Fruit fly (Drosophila melanogaster): Measurements from ENCODE around the gene CG14445.

CG14445 gene

dm6 chrX:6260900-6261299, 23.8 kb downstream of the CG14445 start, which contains the start of gene Josd (continued):
- TF ChIP-seq CG3407 (GFP tag; optimal IDR thresholded peaks at IDR 0.05): no peak
- TF ChIP-seq Gug (GFP tag; IDR thresholded peaks at IDR 0.05): no peak
- TF ChIP-seq chm (GFP tag; IDR thresholded peaks at IDR 0.05): no peak
- TF ChIP-seq CG15073 (GFP tag; optimal IDR thresholded peaks at IDR 0.05): no peak
- TF ChIP-seq klu (GFP tag; IDR thresholded peaks at IDR 0.05): no peak
- no peak for TF ChIP-seq Eip74EF (GFP tag; optimal IDR thresholded peaks at IDR 0.05)
- TF ChIP-seq org-1 (GFP tag; optimal IDR thresholded peaks at IDR 0.05): no peak
- TF ChIP-seq Sry-β (GFP tag; optimal IDR thresholded peaks at IDR 0.05): no peak
- no peak for TF ChIP-seq CG3065 (GFP tag; optimal IDR thresholded peaks at IDR 0.05)
- TF ChIP-seq CG8359 (GFP tag; optimal IDR thresholded peaks at IDR 0.05; ENCODE audit: borderline replicate concordance): no peak
- TF ChIP-seq lmd (GFP tag; IDR thresholded peaks at IDR 0.05): no peak
- no peak for TF ChIP-seq CTCF (GFP tag; optimal IDR thresholded peaks at IDR 0.05)
- TF ChIP-seq tio (GFP tag; optimal IDR thresholded peaks at IDR 0.05): no peak
- TF ChIP-seq Kr (GFP tag; optimal IDR thresholded peaks at IDR 0.05): no peak
- no peak for TF ChIP-seq Chrac-16 (GFP tag; optimal IDR thresholded peaks at IDR 0.05)
- no peak for TF ChIP-seq Deaf1 (tag; optimal IDR thresholded peaks at IDR 0.05)
- TF ChIP-seq pnt (GFP tag; optimal IDR thresholded peaks at IDR 0.05): no peak
- no peak for TF ChIP-seq CG11093 (GFP tag; IDR thresholded peaks at IDR 0.05)
- no peak for TF ChIP-seq gce (GFP tag; IDR thresholded peaks at IDR 0.05)
- TF ChIP-seq mam (GFP tag; optimal IDR thresholded peaks at IDR 0.05): peak; percentile 23
- no peak for TF ChIP-seq CG10565 (GFP tag; optimal IDR thresholded peaks at IDR 0.05)
- TF ChIP-seq bowl (GFP tag; IDR thresholded peaks at IDR 0.05): no peak
- no peak for TF ChIP-seq gsb-n (tag; optimal IDR thresholded peaks at IDR 0.05)
- no peak for TF ChIP-seq CG4328 (GFP tag; optimal IDR thresholded peaks at IDR 0.05)
- no peak for TF ChIP-seq trh (GFP tag; optimal IDR thresholded peaks at IDR 0.05)
- TF ChIP-seq Ets65A (GFP tag): no peak
- TF ChIP-seq kah (GFP tag; optimal IDR thresholded peaks at IDR 0.05): no peak
- no peak for TF ChIP-seq br (optimal IDR thresholded peaks at IDR 0.05)
- TF ChIP-seq mld (GFP tag; IDR thresholded peaks at IDR 0.05; ENCODE audit: partially characterized antibody): peak; percentile 67; the same call in 1 of the 3 replicates
- no peak for TF ChIP-seq pum (GFP tag; optimal IDR thresholded peaks at IDR 0.05)
- TF ChIP-seq tup (GFP tag; optimal IDR thresholded peaks at IDR 0.05): no peak
- TF ChIP-seq CG12219 (GFP tag; optimal IDR thresholded peaks at IDR 0.05): no peak
- TF ChIP-seq CG1602 (GFP tag; optimal IDR thresholded peaks at IDR 0.05): no peak
- TF ChIP-seq az2 (GFP tag; optimal IDR thresholded peaks at IDR 0.05): no peak
- no peak for TF ChIP-seq C15 (GFP tag; IDR thresholded peaks at IDR 0.05)
- TF ChIP-seq TFAM (GFP tag; optimal IDR thresholded peaks at IDR 0.05): no peak
- no peak for TF ChIP-seq CG15696 (tag; optimal IDR thresholded peaks at IDR 0.05)
- TF ChIP-seq Doc3 (GFP tag; IDR thresholded peaks at IDR 0.05; ENCODE audit: partially characterized antibody): peak; percentile 77
- TF ChIP-seq CG18764 (GFP tag; optimal IDR thresholded peaks at IDR 0.05): no peak
- TF ChIP-seq CG6175 (GFP tag; IDR thresholded peaks at IDR 0.05): no peak
- TF ChIP-seq CG6765 (GFP tag; optimal IDR thresholded peaks at IDR 0.05): no peak
- no peak for TF ChIP-seq HmgZ (tag; optimal IDR thresholded peaks at IDR 0.05)
- TF ChIP-seq CG16863 (GFP tag; optimal IDR thresholded peaks at IDR 0.05): no peak
- TF ChIP-seq CG9437 (GFP tag; optimal IDR thresholded peaks at IDR 0.05): no peak
- no peak for TF ChIP-seq pan (optimal IDR thresholded peaks at IDR 0.05)
- TF ChIP-seq pan (GFP tag; optimal IDR thresholded peaks at IDR 0.05 in 1 of 2, IDR thresholded peaks at IDR 0.05 in 1 of 2): no peak
- TF ChIP-seq CG33557 (GFP tag; optimal IDR thresholded peaks at IDR 0.05): no peak
- no peak for TF ChIP-seq lov (optimal IDR thresholded peaks at IDR 0.05)
- no peak for TF ChIP-seq lov (GFP tag; IDR thresholded peaks at IDR 0.05)
- no peak for TF ChIP-seq pho (GFP tag; optimal IDR thresholded peaks at IDR 0.05)
- no peak for TF ChIP-seq ttk (GFP tag; IDR thresholded peaks at IDR 0.05)
- no peak for TF ChIP-seq CG1792 (GFP tag; optimal IDR thresholded peaks at IDR 0.05)
- no peak for TF ChIP-seq caup (GFP tag; optimal IDR thresholded peaks at IDR 0.05; ENCODE audit: severe bottlenecking)
- TF ChIP-seq chinmo (GFP tag; IDR thresholded peaks at IDR 0.05; ENCODE audit: partially characterized antibody): peak; percentile 70; the same call in 1 of the 4 replicates

Measured in whole organism, embryonic.